Fruit fly (Drosophila melanogaster) S2 (cell line): ENCODE data around the gene Tasp1.

ENCODE experiments used
- CG8478 ChIP-seq: fragments of >200 bp; optimal IDR thresholded peaks from 2 replicates; lab custom pipeline; 2018
- CTCF ChIP-seq, 2 experiments: fragments of >200 bp; optimal IDR thresholded peaks; 2 replicates each; lab custom pipeline; 2018

dm6 chr3L:16042080-16042344 is 45.3 kb downstream of the Tasp1 start:
- no peak for TF ChIP-seq CG8478 (lab: Kevin White, UChicago)
- no peak for TF ChIP-seq CTCF (optimal IDR thresholded peaks at IDR 0.05; lab: Kevin White, UChicago)
